Worm (Caenorhabditis elegans) whole organism, midembryonic: ENCODE data around the gene F23D12.11.

Source experiments
- T22C8.4 ChIP-seq: fragments of 200-800 bp; sonication (Bioruptor generic); IDR thresholded peaks from 2 replicates; pipeline ENCODE4 v1.3.6; 2022; ENCODE audit warnings: missing genetic modification characterization, missing compliant biosample characterization
- cog-1 ChIP-seq: sonication (generic microtip); optimal IDR thresholded peaks from 2 replicates; lab custom pipeline; 2016; ENCODE audit warnings: missing genetic modification characterization, missing compliant biosample characterization
- flt-1 ChIP-seq: fragments of 200-800 bp; sonication (Bioruptor generic); IDR thresholded peaks from 2 replicates; pipeline ENCODE4 v1.3.6; 2022; ENCODE audit warnings: missing genetic modification characterization, missing compliant biosample characterization
- klf-2 ChIP-seq: fragments of 200-800 bp; sonication (Bioruptor generic); conservative IDR thresholded peaks from 2 replicates; pipeline ENCODE4 v1.3.6; 2022; ENCODE audit warnings: missing genetic modification reagents, missing genetic modification characterization, missing compliant biosample characterization
- med-1 ChIP-seq: sonication (generic microtip); optimal IDR thresholded peaks from 2 replicates; lab custom pipeline; 2017; ENCODE audit warnings: missing genetic modification characterization, mild to moderate bottlenecking, missing compliant biosample characterization, antibody characterized with exemption, missing genetic modification reagents; ENCODE audit not compliant: insufficient read depth
- ref-1 ChIP-seq: fragments of 200-800 bp; sonication (Bioruptor generic); conservative IDR thresholded peaks from 2 replicates; pipeline ENCODE4 v1.3.6; 2022; ENCODE audit warnings: missing genetic modification reagents, missing genetic modification characterization, missing compliant biosample characterization
- tab-1 ChIP-seq: fragments of 200-800 bp; sonication (Bioruptor generic); IDR thresholded peaks from 2 replicates; pipeline ENCODE4 v1.3.6; 2022; ENCODE audit warnings: missing genetic modification characterization, missing compliant biosample characterization
- ztf-23 ChIP-seq: fragments of 200-800 bp; sonication (Bioruptor generic); IDR thresholded peaks from 2 replicates; pipeline ENCODE4 v1.3.6; 2022; ENCODE audit warnings: missing genetic modification reagents, missing genetic modification characterization, missing compliant biosample characterization
- ztf-29 ChIP-seq: fragments of 200-800 bp; sonication (Bioruptor generic); IDR thresholded peaks from 2 replicates; pipeline ENCODE4 v1.3.6; 2022; ENCODE audit warnings: missing genetic modification reagents, missing genetic modification characterization, missing compliant biosample characterization

Gene F23D12.11

DNA sequence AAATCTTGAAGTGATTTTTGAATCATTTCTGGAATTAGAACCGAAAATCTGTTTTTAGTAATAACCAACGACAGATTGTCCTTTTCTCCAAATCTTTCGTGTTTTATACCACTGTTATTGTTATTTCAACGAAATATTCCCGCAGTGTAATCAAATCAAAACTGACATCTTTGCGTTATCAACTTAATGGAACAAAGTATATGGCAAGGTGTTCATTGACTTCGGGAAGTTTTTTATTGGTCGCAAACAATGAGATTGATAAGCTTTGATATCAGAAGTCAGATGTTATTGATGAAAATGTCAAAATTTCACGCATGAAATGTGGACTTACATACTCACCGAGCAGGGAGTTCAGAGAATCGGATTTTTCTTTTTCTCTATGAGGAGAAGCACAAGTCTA, at the start of gene F23D12.11:
Gene F23D12.11 (minus strand): TSS at position 79 of the 400 bp plus-strand sequence.
- no peak for TF ChIP-seq flt-1
- no peak for TF ChIP-seq T22C8.4 (GFP tag; lab: Robert Waterston, UW)
- no peak for TF ChIP-seq ztf-29 (GFP tag; lab: Robert Waterston, UW)

DNA sequence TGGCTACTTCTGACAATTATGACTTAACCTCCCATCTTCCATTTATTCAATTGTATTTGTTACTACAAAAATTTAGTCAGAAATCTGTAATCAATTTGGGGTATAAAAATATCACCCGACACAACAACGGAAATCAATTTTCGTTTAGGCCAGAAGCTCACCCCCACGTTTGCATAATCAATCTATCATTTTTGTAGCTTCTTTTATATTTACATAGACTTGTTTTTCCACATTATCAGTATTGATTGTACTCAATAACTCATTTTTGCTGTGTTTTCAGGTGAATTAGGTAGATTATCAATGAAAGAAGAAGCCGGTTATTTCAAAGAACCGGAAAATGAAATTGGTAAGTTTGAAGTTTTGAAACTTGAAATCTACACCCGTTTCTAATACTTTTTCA, 49.2 kb upstream of the F23D12.11 start, which contains the start of gene M163.5:
Gene M163.5 (plus strand): TSS at position 301 of the 400 bp plus-strand sequence.
- TF ChIP-seq flt-1 (no peak), klf-2 (GFP tag; lab: Robert Waterston, UW) (no peak), T22C8.4 (GFP tag; lab: Robert Waterston, UW) (no peak), ztf-23 (GFP tag; lab: Robert Waterston, UW) (no peak), ref-1 (no peak), med-1 (no peak), ztf-29 (GFP tag; lab: Robert Waterston, UW) (no peak), cog-1 (tag; lab: Kevin White, UChicago) (no peak), tab-1 (GFP tag; lab: Robert Waterston, UW) (no peak)

DNA sequence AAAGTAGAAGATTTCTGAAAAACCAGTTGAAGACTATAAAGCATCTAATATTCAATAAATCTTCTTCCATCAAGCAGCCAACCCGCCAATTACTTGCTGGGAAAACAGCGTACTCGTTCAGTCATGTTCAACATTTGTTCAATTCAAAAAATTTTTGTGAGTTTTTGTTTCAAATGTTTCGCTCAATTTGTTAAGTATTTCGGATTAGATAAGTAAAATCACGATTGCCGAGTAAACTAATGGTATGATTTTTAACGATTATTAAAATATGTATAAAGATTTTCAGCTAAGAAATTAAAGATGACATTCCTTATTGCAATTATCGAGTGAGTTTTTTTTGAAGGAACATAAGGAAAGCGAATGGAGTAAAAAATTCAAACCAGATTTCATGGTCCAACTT, 46.1 kb upstream of the F23D12.11 start, which contains the start of gene M163.10:
Gene M163.10 (plus strand): TSS at position 301 of the 400 bp plus-strand sequence.
- TF ChIP-seq med-1 (no peak), klf-2 (GFP tag; lab: Robert Waterston, UW) (no peak), ref-1 (no peak), tab-1 (GFP tag; lab: Robert Waterston, UW) (no peak), ztf-23 (GFP tag; lab: Robert Waterston, UW) (no peak), T22C8.4 (GFP tag; lab: Robert Waterston, UW) (no peak), cog-1 (tag; lab: Kevin White, UChicago) (no peak), ztf-29 (GFP tag; lab: Robert Waterston, UW) (no peak), flt-1 (no peak)

DNA sequence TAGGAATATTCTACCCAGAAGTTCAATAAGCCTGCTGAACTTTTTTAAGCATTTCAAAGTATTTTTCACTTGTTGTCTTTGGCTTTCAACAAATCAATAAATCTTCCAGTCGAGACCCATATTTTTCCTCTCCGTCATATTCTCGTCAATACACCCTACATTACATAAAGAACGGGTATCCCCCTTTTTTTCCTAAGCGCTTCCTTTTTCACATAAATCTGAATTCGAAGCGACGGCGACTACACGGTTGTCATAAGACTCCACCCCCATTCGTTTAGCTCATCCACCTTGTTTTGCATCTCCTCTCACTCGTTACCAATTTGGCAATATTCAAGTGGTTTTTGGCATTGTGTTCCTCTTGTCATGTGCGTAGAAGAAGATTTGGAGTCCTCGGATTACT, 44.7 kb upstream of the F23D12.11 start, which contains the start of gene M163.9:
Gene M163.9 (plus strand): TSS at position 301 of the 400 bp plus-strand sequence.
- TF ChIP-seq flt-1 (no peak), cog-1 (tag; lab: Kevin White, UChicago) (no peak), klf-2 (GFP tag; lab: Robert Waterston, UW) (no peak), T22C8.4 (GFP tag; lab: Robert Waterston, UW) (no peak), ztf-23 (GFP tag; lab: Robert Waterston, UW) (no peak), ztf-29 (GFP tag; lab: Robert Waterston, UW) (no peak), med-1 (no peak), ref-1 (no peak)

DNA sequence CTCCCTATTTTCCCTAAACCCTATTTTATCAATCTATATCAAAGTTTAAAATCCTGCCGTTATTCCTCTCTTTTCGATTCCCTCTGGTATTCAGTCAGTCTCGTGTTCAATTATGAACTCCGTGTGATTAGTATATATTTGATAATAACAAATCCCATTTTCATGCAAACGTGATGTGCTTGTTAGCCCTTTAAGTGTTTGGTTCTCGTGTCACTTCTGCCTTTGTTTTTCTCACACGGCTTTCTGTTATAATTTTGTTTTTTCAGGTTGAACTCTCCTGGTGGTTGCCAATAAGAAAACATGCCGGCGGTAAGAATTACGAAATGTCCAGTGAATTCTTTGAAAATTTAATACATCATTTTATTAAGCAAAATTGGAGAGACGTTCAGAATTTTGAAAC, 42.0 kb upstream of the F23D12.11 start, which contains the start of gene M163.21:
Gene M163.21 (plus strand): TSS at position 301 of the 400 bp plus-strand sequence.
- no peak for TF ChIP-seq klf-2 (GFP tag; lab: Robert Waterston, UW)
- TF ChIP-seq tab-1 (GFP tag; lab: Robert Waterston, UW): no peak
- TF ChIP-seq ref-1: no peak
- TF ChIP-seq cog-1 (tag; lab: Kevin White, UChicago): no peak
- TF ChIP-seq ztf-23 (GFP tag; lab: Robert Waterston, UW): no peak
- no peak for TF ChIP-seq med-1
- TF ChIP-seq ztf-29 (GFP tag; lab: Robert Waterston, UW): no peak
- TF ChIP-seq flt-1: no peak
- TF ChIP-seq T22C8.4 (GFP tag; lab: Robert Waterston, UW): no peak

DNA sequence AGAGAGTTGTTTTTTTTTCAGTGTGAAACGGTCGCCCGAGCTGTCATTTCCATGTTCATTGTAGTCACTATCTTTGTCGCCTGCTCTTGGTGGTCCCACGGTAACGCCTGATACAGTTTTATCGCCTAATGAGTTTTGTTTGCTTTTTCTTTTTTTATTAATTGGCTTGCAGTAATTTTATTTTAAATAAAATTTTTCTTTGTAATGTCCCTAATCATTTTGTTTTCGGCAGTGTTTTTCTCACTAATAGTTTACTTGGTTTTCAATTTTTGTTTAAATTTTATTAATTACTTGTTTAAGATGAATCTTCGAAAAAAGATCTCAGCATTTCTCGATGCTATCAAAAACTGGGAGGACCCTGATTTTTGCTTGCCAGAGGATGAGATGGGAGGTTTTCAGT, 41.0 kb upstream of the F23D12.11 start, which contains the start of gene M163.22:
Gene M163.22 (plus strand): TSS at position 301 of the 400 bp plus-strand sequence.
- TF ChIP-seq cog-1 (tag; lab: Kevin White, UChicago) (no peak), T22C8.4 (GFP tag; lab: Robert Waterston, UW) (no peak), flt-1 (no peak), med-1 (no peak), ztf-29 (GFP tag; lab: Robert Waterston, UW) (no peak), tab-1 (GFP tag; lab: Robert Waterston, UW) (no peak), klf-2 (GFP tag; lab: Robert Waterston, UW) (no peak), ztf-23 (GFP tag; lab: Robert Waterston, UW) (no peak), ref-1 (no peak)

DNA sequence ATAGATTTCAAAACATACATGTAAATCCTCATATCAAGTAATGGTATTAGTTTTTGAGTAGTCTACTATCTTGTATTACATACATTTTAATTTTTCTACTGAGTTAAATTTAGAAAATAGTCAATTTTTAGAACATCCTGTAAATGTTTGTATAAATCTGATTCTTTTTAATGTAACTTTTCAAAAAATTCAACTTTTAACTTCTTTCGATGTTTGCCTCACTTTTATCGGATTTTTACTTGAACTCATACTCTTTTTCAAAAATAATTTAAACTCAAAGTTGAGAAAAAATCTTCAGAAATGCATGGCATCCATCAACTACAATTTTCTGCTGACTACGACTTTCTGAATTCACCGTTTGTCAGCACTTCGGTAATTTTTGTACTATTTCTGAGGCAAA, 40.0 kb upstream of the F23D12.11 start, which contains the start of gene M163.7:
Gene M163.7 (plus strand): TSS at position 301 of the 400 bp plus-strand sequence.
- TF ChIP-seq ztf-23 (GFP tag; lab: Robert Waterston, UW): no peak
- TF ChIP-seq med-1: no peak
- TF ChIP-seq klf-2 (GFP tag; lab: Robert Waterston, UW): no peak

DNA sequence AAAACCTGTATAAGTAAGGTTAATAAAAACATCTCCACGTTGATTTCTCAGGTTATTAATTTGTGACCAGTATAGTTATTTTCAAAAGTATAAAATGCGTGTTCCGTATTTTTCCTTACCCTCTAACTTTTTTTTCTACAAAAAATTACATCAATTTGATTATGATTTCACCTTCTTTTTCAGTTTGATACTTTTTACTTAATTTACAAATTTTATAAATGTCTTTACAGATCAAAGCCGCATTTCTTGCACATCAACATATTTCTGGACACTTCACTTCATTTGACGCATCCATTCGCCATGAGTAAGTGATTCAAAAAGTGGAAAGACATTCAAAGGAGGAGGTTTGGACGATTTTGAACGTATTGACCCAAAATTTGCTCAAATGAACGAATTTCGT, 35.9 kb upstream of the F23D12.11 start, which contains the start of gene Y66C5A.2:
Gene Y66C5A.2 (plus strand): TSS at position 301 of the 400 bp plus-strand sequence.
- TF ChIP-seq ref-1: no peak
- TF ChIP-seq ztf-23 (GFP tag; lab: Robert Waterston, UW): no peak
- TF ChIP-seq med-1: no peak
- no peak for TF ChIP-seq klf-2 (GFP tag; lab: Robert Waterston, UW)
- TF ChIP-seq tab-1 (GFP tag; lab: Robert Waterston, UW): no peak
- TF ChIP-seq cog-1 (tag; lab: Kevin White, UChicago): no peak
- no peak for TF ChIP-seq flt-1
- TF ChIP-seq ztf-29 (GFP tag; lab: Robert Waterston, UW): no peak
- TF ChIP-seq T22C8.4 (GFP tag; lab: Robert Waterston, UW): no peak

DNA sequence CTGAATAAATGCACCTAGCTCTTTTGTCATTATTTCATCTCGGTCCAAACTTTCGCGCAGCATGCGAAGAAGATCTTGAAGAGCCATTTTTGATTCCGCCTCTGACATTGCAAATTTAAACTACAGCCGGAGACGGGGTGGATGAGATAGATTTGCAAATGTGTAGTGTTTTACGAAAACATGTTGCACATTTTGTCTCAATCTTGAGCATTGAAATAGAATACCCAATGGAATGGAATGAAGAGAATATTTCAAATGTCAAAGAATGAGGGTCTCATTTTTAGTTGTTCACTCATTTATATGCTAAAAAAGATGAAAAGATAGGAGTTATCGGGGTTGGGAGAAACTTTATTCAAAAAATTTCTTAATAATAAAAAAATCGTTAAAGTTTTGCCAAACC, 30.9 kb upstream of the F23D12.11 start, which contains the start of gene Y66C5A.1:
Gene Y66C5A.1 (minus strand): TSS at position 101 of the 400 bp plus-strand sequence.
- TF ChIP-seq ztf-23 (GFP tag; lab: Robert Waterston, UW): no peak
- no peak for TF ChIP-seq ztf-29 (GFP tag; lab: Robert Waterston, UW)
- no peak for TF ChIP-seq cog-1 (tag; lab: Kevin White, UChicago)
- TF ChIP-seq flt-1: no peak
- no peak for TF ChIP-seq T22C8.4 (GFP tag; lab: Robert Waterston, UW)
- TF ChIP-seq med-1: no peak
- TF ChIP-seq klf-2 (GFP tag; lab: Robert Waterston, UW): no peak
- TF ChIP-seq tab-1 (GFP tag; lab: Robert Waterston, UW): no peak
- TF ChIP-seq ref-1: no peak

DNA sequence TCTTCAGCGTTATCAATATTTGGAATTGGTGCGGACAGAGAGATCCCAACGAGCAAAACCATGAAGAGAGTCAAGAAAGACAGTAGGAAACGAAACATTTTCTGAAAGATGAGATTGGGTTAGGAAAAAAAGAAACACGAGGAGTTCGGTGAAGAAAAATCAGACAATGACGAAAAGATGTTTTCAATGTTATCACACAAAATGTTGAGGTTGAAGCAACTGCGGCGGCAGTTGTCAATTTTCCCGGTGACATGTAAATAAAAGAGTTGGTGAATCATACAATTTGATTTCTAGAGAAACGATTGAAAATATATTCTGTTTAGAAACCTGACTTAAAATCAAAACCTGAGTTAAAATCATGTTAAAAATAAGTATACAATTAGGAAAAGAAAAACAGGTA, 29.2 kb upstream of the F23D12.11 start, which contains the start of gene F23D12.7:
Gene F23D12.7 (minus strand): TSS at position 101 of the 400 bp plus-strand sequence.
- TF ChIP-seq flt-1 (no peak), med-1 (no peak), ztf-29 (GFP tag; lab: Robert Waterston, UW) (no peak), ztf-23 (GFP tag; lab: Robert Waterston, UW) (no peak), tab-1 (GFP tag; lab: Robert Waterston, UW) (no peak), klf-2 (GFP tag; lab: Robert Waterston, UW) (no peak), T22C8.4 (GFP tag; lab: Robert Waterston, UW) (no peak), ref-1 (no peak), cog-1 (tag; lab: Kevin White, UChicago) (no peak)
